Worm (Caenorhabditis elegans): Measurements from ENCODE around the gene hbl-1.

DNA sequence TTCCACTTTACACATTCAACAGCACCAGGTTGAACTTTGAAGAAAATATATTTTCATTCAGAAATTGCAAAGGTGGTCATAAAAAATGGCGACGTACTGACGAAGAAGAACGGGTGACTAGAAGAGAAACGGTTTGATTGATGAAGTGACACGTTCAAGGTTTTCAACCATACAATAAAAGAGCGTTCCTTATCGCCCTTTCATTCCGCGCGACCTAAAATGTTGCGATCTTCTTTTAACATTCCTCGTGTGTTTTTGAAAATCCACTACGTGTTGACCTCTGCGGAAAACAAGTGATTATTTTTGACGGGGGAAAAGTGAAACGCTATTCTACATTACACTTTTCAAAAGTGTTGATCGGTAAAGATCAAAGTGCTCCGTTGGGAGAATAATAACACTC, 6.1 kb downstream of the hbl-1 start:
- no peak for TF ChIP-seq ztf-29 (GFP tag; IDR thresholded peaks at IDR 0.05)
- no peak for TF ChIP-seq tab-1 (GFP tag; IDR thresholded peaks at IDR 0.05)
- no peak for TF ChIP-seq ztf-23 (GFP tag; IDR thresholded peaks at IDR 0.05)
- TF ChIP-seq T22C8.4 (GFP tag; IDR thresholded peaks at IDR 0.05): no peak
